Worm (Caenorhabditis elegans) whole organism, L3 larva: ENCODE results near the gene dsl-5.

Experiments
- R02D3.7 ChIP-seq: fragments of 150-350 bp; optimal IDR thresholded peaks from 2 replicates; lab custom pipeline; 2014; ENCODE audit warnings: missing biosample characterization, missing genetic modification characterization
- ZK546.5 ChIP-seq: sonication (generic microtip); optimal IDR thresholded peaks from 2 replicates; lab custom pipeline; 2017; ENCODE audit warnings: missing biosample characterization, missing genetic modification characterization
- aly-2 ChIP-seq: fragments of 150-350 bp; optimal IDR thresholded peaks from 2 replicates; lab custom pipeline; 2014; ENCODE audit warnings: missing biosample characterization, missing genetic modification characterization
- ama-1 ChIP-seq: fragments of 150-350 bp; optimal IDR thresholded peaks from 2 replicates; lab custom pipeline; 2018
- ceh-28 ChIP-seq: fragments of 150-350 bp; optimal IDR thresholded peaks from 2 replicates; lab custom pipeline; 2014; ENCODE audit warnings: missing biosample characterization, missing genetic modification reagents, missing genetic modification characterization
- ceh-82 ChIP-seq: fragments of 150-350 bp; optimal IDR thresholded peaks from 2 replicates; lab custom pipeline; 2014; ENCODE audit warnings: missing biosample characterization, missing genetic modification characterization
- ceh-9 ChIP-seq: sonication (generic microtip); optimal IDR thresholded peaks from 2 replicates; lab custom pipeline; 2018; ENCODE audit warnings: missing biosample characterization, missing genetic modification characterization
- daf-12 ChIP-seq: fragments of 150-350 bp; optimal IDR thresholded peaks from 2 replicates; lab custom pipeline; 2014; ENCODE audit warnings: missing biosample characterization, missing genetic modification reagents, missing genetic modification characterization
- egl-5 ChIP-seq: fragments of 150-350 bp; optimal IDR thresholded peaks from 2 replicates; lab custom pipeline; 2017; ENCODE audit warnings: missing biosample characterization, missing genetic modification reagents, missing genetic modification characterization, inconsistent platforms
- elt-1 ChIP-seq: fragments of 150-350 bp; optimal IDR thresholded peaks from 2 replicates; lab custom pipeline; 2014; ENCODE audit warnings: missing biosample characterization, missing genetic modification characterization
- elt-2 ChIP-seq: sonication (generic microtip); optimal IDR thresholded peaks from 2 replicates; lab custom pipeline; 2016; ENCODE audit warnings: missing genetic modification reagents, mild to moderate bottlenecking, missing genetic modification characterization, missing compliant biosample characterization
- elt-3 ChIP-seq, 3 experiments: fragments of 150-350 bp in 1 of 3; sonication (generic microtip) in 2 of 3; optimal IDR thresholded peaks; 2 replicates in 2 of 3; 4 replicates in 1 of 3; lab custom pipeline; 2014 to 2017; ENCODE audit warnings: missing biosample characterization in 3 of 3, missing genetic modification characterization in 3 of 3
- fkh-2 ChIP-seq: fragments of 150-350 bp; optimal IDR thresholded peaks from 2 replicates; lab custom pipeline; 2014; ENCODE audit warnings: missing biosample characterization, missing genetic modification reagents, missing genetic modification characterization
- fos-1 ChIP-seq: fragments of 150-350 bp; optimal IDR thresholded peaks from 2 replicates; lab custom pipeline; 2014; ENCODE audit warnings: missing biosample characterization, missing genetic modification characterization
- hmg-11 ChIP-seq: sonication (generic microtip); optimal IDR thresholded peaks from 2 replicates; lab custom pipeline; 2016; ENCODE audit warnings: missing genetic modification characterization, missing compliant biosample characterization
- jun-1 ChIP-seq: fragments of 150-350 bp; optimal IDR thresholded peaks from 2 replicates; lab custom pipeline; 2014; ENCODE audit warnings: missing biosample characterization, missing genetic modification reagents, missing genetic modification characterization
- lin-15B ChIP-seq: fragments of 150-350 bp; optimal IDR thresholded peaks from 2 replicates; lab custom pipeline; 2014; ENCODE audit warnings: missing biosample characterization, missing genetic modification characterization
- lin-39 ChIP-seq: fragments of 150-350 bp; optimal IDR thresholded peaks from 2 replicates; lab custom pipeline; 2018; ENCODE audit warnings: missing biosample characterization, missing genetic modification reagents, missing genetic modification characterization
- lsy-12 ChIP-seq: sonication (generic microtip); optimal IDR thresholded peaks from 2 replicates; lab custom pipeline; 2016; ENCODE audit warnings: mild to moderate bottlenecking, missing genetic modification characterization, missing compliant biosample characterization
- mdl-1 ChIP-seq: fragments of 150-350 bp; optimal IDR thresholded peaks from 2 replicates; lab custom pipeline; 2014; ENCODE audit warnings: missing biosample characterization, missing genetic modification characterization
- mml-1 ChIP-seq: fragments of 150-350 bp; sonication (generic microtip); optimal IDR thresholded peaks from 3 replicates; lab custom pipeline; 2014; ENCODE audit warnings: missing biosample characterization, missing genetic modification characterization
- nfya-1 ChIP-seq: sonication (generic microtip); optimal IDR thresholded peaks from 2 replicates; lab custom pipeline; 2017; ENCODE audit warnings: missing genetic modification characterization, mild to moderate bottlenecking, missing compliant biosample characterization, antibody characterized with exemption, moderate library complexity; ENCODE audit not compliant: insufficient read depth
- nhr-12 ChIP-seq: fragments of 150-350 bp; optimal IDR thresholded peaks from 2 replicates; lab custom pipeline; 2014; ENCODE audit warnings: missing biosample characterization, missing genetic modification characterization
- nhr-23 ChIP-seq: fragments of 150-350 bp; optimal IDR thresholded peaks from 2 replicates; lab custom pipeline; 2014; ENCODE audit warnings: missing biosample characterization, missing genetic modification reagents, missing genetic modification characterization
- nhr-25 ChIP-seq: sonication (generic microtip); optimal IDR thresholded peaks from 2 replicates; lab custom pipeline; 2017; ENCODE audit warnings: missing biosample characterization, missing genetic modification characterization
- nhr-28 ChIP-seq: fragments of 150-350 bp; optimal IDR thresholded peaks from 2 replicates; lab custom pipeline; 2014; ENCODE audit warnings: missing biosample characterization, missing genetic modification characterization
- nhr-43 ChIP-seq: sonication (generic microtip); optimal IDR thresholded peaks from 2 replicates; lab custom pipeline; 2016; ENCODE audit warnings: mild to moderate bottlenecking, missing genetic modification characterization, missing compliant biosample characterization; ENCODE audit not compliant: poor library complexity, severe bottlenecking
- nhr-67 ChIP-seq: fragments of 150-350 bp; optimal IDR thresholded peaks from 2 replicates; lab custom pipeline; 2014; ENCODE audit warnings: missing biosample characterization, missing genetic modification characterization
- nhr-76 ChIP-seq: fragments of 150-350 bp; sonication (generic microtip); optimal IDR thresholded peaks from 5 replicates; lab custom pipeline; 2014; ENCODE audit warnings: missing biosample characterization, missing genetic modification characterization
- nhr-77 ChIP-seq: fragments of 150-350 bp; optimal IDR thresholded peaks from 2 replicates; lab custom pipeline; 2014; ENCODE audit warnings: missing biosample characterization, missing genetic modification characterization
- pha-4 ChIP-seq: fragments of 150-350 bp; optimal IDR thresholded peaks from 2 replicates; lab custom pipeline; 2014; ENCODE audit warnings: missing biosample characterization, missing genetic modification reagents, missing genetic modification characterization
- pqm-1 ChIP-seq: fragments of 150-350 bp; optimal IDR thresholded peaks from 2 replicates; lab custom pipeline; 2017; ENCODE audit warnings: missing biosample characterization, missing genetic modification characterization, inconsistent platforms
- skn-1 ChIP-seq: fragments of 150-350 bp; optimal IDR thresholded peaks from 2 replicates; lab custom pipeline; 2014; ENCODE audit warnings: missing biosample characterization, missing genetic modification characterization
- snpc-4 ChIP-seq: fragments of 150-350 bp; optimal IDR thresholded peaks from 2 replicates; lab custom pipeline; 2014; ENCODE audit warnings: missing biosample characterization, missing genetic modification characterization
- tbx-2 ChIP-seq: sonication (generic microtip); optimal IDR thresholded peaks from 2 replicates; lab custom pipeline; 2016; ENCODE audit warnings: mild to moderate bottlenecking, missing genetic modification characterization, missing compliant biosample characterization
- unc-39 ChIP-seq: sonication (generic microtip); optimal IDR thresholded peaks from 4 replicates; lab custom pipeline; 2017; ENCODE audit warnings: missing biosample characterization, missing genetic modification characterization
- unc-62 ChIP-seq: fragments of 150-350 bp; sonication (generic microtip); optimal IDR thresholded peaks from 4 replicates; lab custom pipeline; 2014; ENCODE audit warnings: missing biosample characterization, missing genetic modification reagents, missing genetic modification characterization
- ztf-11 ChIP-seq: fragments of 150-350 bp; optimal IDR thresholded peaks from 2 replicates; lab custom pipeline; 2014; ENCODE audit warnings: missing biosample characterization, missing genetic modification characterization
- ztf-4 ChIP-seq: fragments of 150-350 bp; optimal IDR thresholded peaks from 2 replicates; lab custom pipeline; 2014; ENCODE audit warnings: missing biosample characterization, missing genetic modification characterization

dsl-5 gene

DNA sequence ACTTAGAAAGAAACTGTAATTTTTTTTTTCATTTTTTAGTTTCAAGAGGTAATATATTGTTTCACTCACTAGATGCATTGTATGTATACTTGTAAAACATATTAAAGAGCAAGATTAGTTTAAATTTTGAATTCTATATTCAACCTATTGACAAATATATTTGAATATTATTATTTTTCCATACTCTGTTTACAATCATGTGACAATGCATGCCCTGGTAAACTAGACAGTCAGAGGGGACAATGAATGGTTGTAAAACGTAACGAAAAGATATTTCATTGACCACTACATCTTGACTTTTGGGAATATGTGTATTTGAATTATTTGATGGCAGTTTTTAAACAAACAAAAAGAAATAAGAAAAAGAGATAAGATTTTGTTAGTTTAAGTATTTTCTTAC is 1.5 kb upstream of the dsl-5 start:
- TF ChIP-seq fkh-2 (tag; lab: Kevin White, UChicago), result no peak
- TF ChIP-seq jun-1 (tag; lab: Kevin White, UChicago), result no peak
- TF ChIP-seq mml-1 (tag; lab: Kevin White, UChicago), result no peak
- TF ChIP-seq pqm-1, result no peak
- TF ChIP-seq pha-4 (tag; lab: Kevin White, UChicago), result peak; percentile 36
- no peak for TF ChIP-seq snpc-4 (tag; lab: Kevin White, UChicago)
- no peak for TF ChIP-seq elt-1 (tag; lab: Kevin White, UChicago)
- TF ChIP-seq unc-39 (tag; lab: Kevin White, UChicago), result no peak

DNA sequence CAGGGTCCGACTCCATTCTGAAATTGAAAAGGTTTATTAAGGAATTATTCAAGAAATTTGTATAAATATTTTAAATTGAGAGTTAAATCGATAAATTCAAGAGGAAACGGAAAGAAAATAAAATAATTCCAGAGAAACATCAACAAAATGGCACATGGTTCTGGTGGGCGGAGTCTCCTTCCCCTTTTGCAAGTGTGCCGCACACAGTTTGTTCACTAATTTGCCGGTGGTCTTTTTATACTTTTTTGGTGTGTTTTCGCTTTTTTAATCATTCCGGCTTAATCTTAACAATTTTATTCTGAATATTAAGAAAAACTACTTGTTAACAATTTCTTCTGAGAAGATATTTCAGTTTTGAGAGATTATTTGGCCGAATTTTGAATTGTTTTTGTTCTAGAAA is 15.9 kb downstream of the dsl-5 start, which contains the start of the genes ragc-1 and Y24F12A.1:
ragc-1 (minus strand) TSS at position 25 of the 400 bp plus-strand sequence.
Y24F12A.1 (plus strand) TSS at position 346 of the 400 bp plus-strand sequence.
- TF ChIP-seq snpc-4 (tag; lab: Kevin White, UChicago) (peak; percentile 71), lin-15B (tag; lab: Kevin White, UChicago) (peak; percentile 42), nfya-1 (tag; lab: Kevin White, UChicago) (peak; percentile 59), nhr-25 (tag; lab: Kevin White, UChicago) (no peak), lin-39 (tag; lab: Kevin White, UChicago) (peak; percentile 37), ceh-9 (tag; lab: Kevin White, UChicago) (no peak), pha-4 (tag; lab: Kevin White, UChicago) (peak; percentile 84), egl-5 (tag; lab: Kevin White, UChicago) (peak; percentile 42), nhr-28 (tag; lab: Kevin White, UChicago) (no peak), daf-12 (tag; lab: Kevin White, UChicago) (no peak), ztf-4 (tag; lab: Kevin White, UChicago) (no peak), elt-3 (tag; optimal IDR thresholded peaks at IDR 0.05; lab: Kevin White, UChicago) (no peak), nhr-23 (tag; lab: Kevin White, UChicago) (peak; percentile 19), elt-2 (tag; lab: Kevin White, UChicago) (peak; percentile 47)

DNA sequence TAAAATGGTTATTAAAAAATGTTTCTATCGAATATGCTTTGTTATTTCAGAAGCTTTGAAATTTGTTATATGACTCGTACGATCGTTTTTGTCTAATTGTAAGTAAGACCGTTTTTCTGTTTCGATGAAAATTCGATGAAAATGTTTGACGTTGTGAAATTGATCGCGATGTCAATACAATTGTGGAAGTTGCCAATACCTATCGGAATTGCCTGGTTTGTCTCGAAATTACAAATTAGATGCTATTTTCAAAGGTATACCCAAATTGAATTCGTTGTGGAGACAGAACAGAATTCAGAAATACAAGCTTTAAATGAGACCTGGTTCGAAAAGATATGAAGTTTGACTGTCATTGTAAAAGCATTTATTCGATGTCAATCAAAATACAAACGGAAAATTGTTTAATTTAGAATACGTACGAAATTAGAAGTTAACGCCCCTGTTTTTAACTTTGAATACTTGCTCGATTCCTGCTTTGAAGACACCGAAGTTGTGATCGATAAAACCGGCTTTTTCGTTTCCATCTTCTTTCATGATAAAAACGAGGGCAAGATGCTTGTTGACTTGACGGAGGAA is 17.5 kb downstream of the dsl-5 start:
- TF ChIP-seq ceh-28 (tag; lab: Kevin White, UChicago), result no peak
- no peak for TF ChIP-seq unc-62 (GFP tag; lab: Kevin White, UChicago)
- TF ChIP-seq lsy-12, result no peak
- no peak for TF ChIP-seq pqm-1
- TF ChIP-seq ceh-82 (tag; lab: Kevin White, UChicago), result no peak
- no peak for TF ChIP-seq elt-1 (tag; lab: Kevin White, UChicago)
- TF ChIP-seq jun-1 (tag; lab: Kevin White, UChicago), result no peak
- TF ChIP-seq lin-15B (tag; lab: Kevin White, UChicago), result no peak
- TF ChIP-seq nhr-76 (tag; lab: Kevin White, UChicago), result no peak
- no peak for TF ChIP-seq fos-1 (tag; lab: Kevin White, UChicago)
- TF ChIP-seq nhr-12 (tag; lab: Kevin White, UChicago), result no peak
- TF ChIP-seq aly-2 (tag; lab: Kevin White, UChicago), result no peak
- TF ChIP-seq mdl-1 (tag; lab: Kevin White, UChicago), result no peak
- TF ChIP-seq tbx-2 (tag; lab: Kevin White, UChicago), result no peak
- no peak for TF ChIP-seq ztf-4 (tag; lab: Kevin White, UChicago)
- TF ChIP-seq, all 47 proteins: peak for 0

DNA sequence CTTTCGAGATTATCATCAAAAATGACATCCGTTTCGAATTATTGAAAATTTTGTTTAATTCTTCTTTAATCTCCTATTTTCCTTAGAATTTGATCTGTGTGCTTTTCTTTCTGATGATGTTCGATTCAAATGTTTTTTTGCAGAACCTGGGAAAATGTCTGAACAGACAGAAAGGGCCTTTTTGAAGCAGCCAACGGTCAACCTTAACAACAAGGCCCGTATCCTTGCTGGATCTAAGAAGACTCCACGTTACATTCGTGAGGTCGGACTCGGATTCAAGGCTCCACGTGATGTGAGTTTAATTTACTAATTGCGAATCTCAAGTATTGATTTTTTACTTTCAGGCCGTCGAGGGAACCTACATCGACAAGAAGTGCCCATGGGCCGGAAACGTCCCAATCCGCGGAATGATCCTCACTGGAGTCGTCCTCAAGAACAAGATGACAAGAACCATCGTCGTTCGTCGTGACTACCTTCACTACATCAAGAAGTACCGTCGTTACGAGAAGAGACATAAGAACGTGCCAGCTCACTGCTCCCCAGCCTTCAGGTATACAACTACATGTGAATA is 18.2 kb downstream of the dsl-5 start, which contains the start of gene rps-11:
rps-11 (plus strand) TSS at position 144 of the 571 bp plus-strand sequence.
- no peak for TF ChIP-seq ceh-9 (tag; lab: Kevin White, UChicago)
- TF ChIP-seq, all 47 proteins: peak for 0

DNA sequence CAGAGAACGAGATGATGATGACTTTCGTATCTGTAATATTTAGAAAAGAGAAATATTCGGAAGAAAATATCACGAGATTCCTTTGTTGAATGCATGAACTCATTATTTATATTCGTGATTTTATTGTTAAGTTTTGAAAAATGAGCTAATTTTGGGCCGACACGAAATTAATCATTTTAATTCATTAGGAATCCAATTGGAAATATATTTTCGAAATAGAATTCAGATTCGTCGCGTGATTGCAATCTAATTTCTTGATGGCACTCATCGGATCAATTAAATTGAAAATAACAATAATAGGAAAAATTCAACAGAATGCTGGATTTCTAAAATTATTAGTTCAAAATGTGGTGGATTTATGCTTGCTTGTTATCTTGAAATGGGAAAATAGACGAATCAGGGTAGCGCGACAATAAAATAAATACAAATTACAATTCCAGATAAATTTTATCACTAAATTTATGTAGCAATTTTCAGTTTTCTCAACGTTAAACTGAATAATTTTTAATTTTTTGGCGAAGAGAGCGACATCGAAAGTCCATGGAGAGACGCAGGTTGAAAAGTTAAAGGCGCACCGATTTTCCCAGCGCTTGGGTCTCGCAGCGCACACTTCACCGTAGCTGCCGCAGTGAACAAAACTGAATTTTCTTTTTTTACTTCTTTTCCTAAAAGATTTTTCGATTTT is 18.9 kb downstream of the dsl-5 start:
- TF ChIP-seq elt-1 (tag; lab: Kevin White, UChicago) (no peak), nfya-1 (tag; lab: Kevin White, UChicago) (peak; percentile 89), unc-39 (tag; lab: Kevin White, UChicago) (no peak), hmg-11 (tag; lab: Kevin White, UChicago) (peak; percentile 90), ztf-4 (tag; lab: Kevin White, UChicago) (peak; percentile 14), nhr-67 (tag; lab: Kevin White, UChicago) (no peak), nhr-77 (tag; lab: Kevin White, UChicago) (peak; percentile 12), R02D3.7 (tag; lab: Kevin White, UChicago) (peak; percentile 28), elt-2 (tag; lab: Kevin White, UChicago) (peak; percentile 26), snpc-4 (tag; lab: Kevin White, UChicago) (peak; percentile 56), pha-4 (tag; lab: Kevin White, UChicago) (peak; percentile 77), lin-39 (tag; lab: Kevin White, UChicago) (peak; percentile 74), ZK546.5 (tag; lab: Kevin White, UChicago) (no peak), ztf-11 (tag; lab: Kevin White, UChicago) (no peak), pqm-1 (peak; percentile 43), nhr-43 (tag; lab: Kevin White, UChicago) (peak; percentile 67), aly-2 (tag; lab: Kevin White, UChicago) (peak; percentile 81), ama-1 (lab: Kevin White, UChicago) (peak; percentile 57), skn-1 (no peak), lsy-12 (peak; percentile 70), tbx-2 (tag; lab: Kevin White, UChicago) (no peak), ceh-28 (tag; lab: Kevin White, UChicago) (no peak), lin-15B (tag; lab: Kevin White, UChicago) (peak; percentile 75)
